Worm (Caenorhabditis elegans) whole organism, midembryonic: Measurements from ENCODE around the gene sri-48.
"Not testable (repeated sequence)": the region's sequence is repeated elsewhere in the genome, so short reads cannot be mapped to it uniquely, and the experiment has no call there.

Source experiments
- T22C8.4 ChIP-seq: fragments of 200-800 bp; sonication (Bioruptor generic); IDR thresholded peaks from 2 replicates; pipeline ENCODE4 v1.3.6; 2022; ENCODE audit warnings: missing genetic modification characterization, missing compliant biosample characterization
- cog-1 ChIP-seq: sonication (generic microtip); optimal IDR thresholded peaks from 2 replicates; lab custom pipeline; 2016; ENCODE audit warnings: missing genetic modification characterization, missing compliant biosample characterization
- flt-1 ChIP-seq: fragments of 200-800 bp; sonication (Bioruptor generic); IDR thresholded peaks from 2 replicates; pipeline ENCODE4 v1.3.6; 2022; ENCODE audit warnings: missing genetic modification characterization, missing compliant biosample characterization
- klf-2 ChIP-seq: fragments of 200-800 bp; sonication (Bioruptor generic); conservative IDR thresholded peaks from 2 replicates; pipeline ENCODE4 v1.3.6; 2022; ENCODE audit warnings: missing genetic modification reagents, missing genetic modification characterization, missing compliant biosample characterization
- med-1 ChIP-seq: sonication (generic microtip); optimal IDR thresholded peaks from 2 replicates; lab custom pipeline; 2017; ENCODE audit warnings: missing genetic modification characterization, mild to moderate bottlenecking, missing compliant biosample characterization, antibody characterized with exemption, missing genetic modification reagents; ENCODE audit not compliant: insufficient read depth
- ref-1 ChIP-seq: fragments of 200-800 bp; sonication (Bioruptor generic); conservative IDR thresholded peaks from 2 replicates; pipeline ENCODE4 v1.3.6; 2022; ENCODE audit warnings: missing genetic modification reagents, missing genetic modification characterization, missing compliant biosample characterization
- tab-1 ChIP-seq: fragments of 200-800 bp; sonication (Bioruptor generic); IDR thresholded peaks from 2 replicates; pipeline ENCODE4 v1.3.6; 2022; ENCODE audit warnings: missing genetic modification characterization, missing compliant biosample characterization
- ztf-23 ChIP-seq: fragments of 200-800 bp; sonication (Bioruptor generic); IDR thresholded peaks from 2 replicates; pipeline ENCODE4 v1.3.6; 2022; ENCODE audit warnings: missing genetic modification reagents, missing genetic modification characterization, missing compliant biosample characterization
- ztf-29 ChIP-seq: fragments of 200-800 bp; sonication (Bioruptor generic); IDR thresholded peaks from 2 replicates; pipeline ENCODE4 v1.3.6; 2022; ENCODE audit warnings: missing genetic modification reagents, missing genetic modification characterization, missing compliant biosample characterization

sri-48 gene

ce11 chrII:3215762-3216161 lies 14.6 kb upstream of the sri-48 start, which contains the start of gene ZC239.3:
ZC239.3 (plus strand) TSS chrII:3216062.
- TF ChIP-seq ref-1 (GFP tag; lab: Robert Waterston, UW); flt-1 (GFP tag; lab: Robert Waterston, UW); tab-1: not testable (repeated sequence)

ce11 chrII:3213898-3214297 lies 12.8 kb upstream of the sri-48 start, which contains the start of gene ZC239.4:
ZC239.4 (plus strand) TSS chrII:3214198.
- TF ChIP-seq tab-1 (no peak), ztf-23 (GFP tag; lab: Robert Waterston, UW) (no peak), klf-2 (GFP tag; lab: Robert Waterston, UW) (no peak), ztf-29 (no peak), cog-1 (tag; lab: Kevin White, UChicago) (no peak), ref-1 (GFP tag; lab: Robert Waterston, UW) (no peak), T22C8.4 (GFP tag; lab: Robert Waterston, UW) (no peak), med-1 (GFP tag; lab: Kevin White, UChicago) (no peak), flt-1 (GFP tag; lab: Robert Waterston, UW) (no peak)

ce11 chrII:3210365-3210764 lies 9.2 kb upstream of the sri-48 start, which contains the start of gene ZC239.5:
ZC239.5 (plus strand) TSS chrII:3210665.
- TF ChIP-seq flt-1 (GFP tag; lab: Robert Waterston, UW) (no peak), T22C8.4 (GFP tag; lab: Robert Waterston, UW) (no peak), cog-1 (tag; lab: Kevin White, UChicago) (no peak), ref-1 (GFP tag; lab: Robert Waterston, UW) (no peak), ztf-23 (GFP tag; lab: Robert Waterston, UW) (no peak), tab-1 (no peak), klf-2 (GFP tag; lab: Robert Waterston, UW) (no peak), ztf-29 (no peak), med-1 (GFP tag; lab: Kevin White, UChicago) (no peak)

- no peak for TF ChIP-seq med-1 (GFP tag; lab: Kevin White, UChicago)
Observed at ce11 chrII:3209251-3209650, 8.1 kb upstream of the sri-48 start, which contains the start of gene ZC239.6. ZC239.6 (plus strand) TSS chrII:3209631.

ce11 chrII:3208679-3209078 lies 7.5 kb upstream of the sri-48 start, which contains the start of gene sdz-35:
sdz-35 (minus strand) TSS chrII:3208779.
- TF ChIP-seq ref-1 (GFP tag; lab: Robert Waterston, UW): no peak
- TF ChIP-seq T22C8.4 (GFP tag; lab: Robert Waterston, UW): no peak
- TF ChIP-seq med-1 (GFP tag; lab: Kevin White, UChicago): no peak
- no peak for TF ChIP-seq flt-1 (GFP tag; lab: Robert Waterston, UW)
- no peak for TF ChIP-seq tab-1
- TF ChIP-seq cog-1 (tag; lab: Kevin White, UChicago): no peak
- no peak for TF ChIP-seq ztf-29

ce11 chrII:3206423-3206989 lies 5.4 kb upstream of the sri-48 start, which contains the start of the genes ZC239.20 and ZC239.21:
ZC239.20 (minus strand) TSS chrII:3206523.
ZC239.21 (plus strand) TSS chrII:3206939.
- TF ChIP-seq T22C8.4 (GFP tag; lab: Robert Waterston, UW): no peak
- TF ChIP-seq ref-1 (GFP tag; lab: Robert Waterston, UW): no peak
- no peak for TF ChIP-seq flt-1 (GFP tag; lab: Robert Waterston, UW)
- TF ChIP-seq cog-1 (tag; lab: Kevin White, UChicago): no peak
- TF ChIP-seq ztf-23 (GFP tag; lab: Robert Waterston, UW): no peak
- no peak for TF ChIP-seq tab-1
- TF ChIP-seq med-1 (GFP tag; lab: Kevin White, UChicago): no peak
- TF ChIP-seq ztf-29: no peak

ce11 chrII:3203415-3203814 lies 2.3 kb upstream of the sri-48 start, which contains the start of gene sri-50:
sri-50 (plus strand) TSS chrII:3203715.
- TF ChIP-seq cog-1 (tag; lab: Kevin White, UChicago) (no peak), med-1 (GFP tag; lab: Kevin White, UChicago) (no peak), tab-1 (no peak), flt-1 (GFP tag; lab: Robert Waterston, UW) (no peak), T22C8.4 (GFP tag; lab: Robert Waterston, UW) (no peak), ztf-29 (no peak), klf-2 (GFP tag; lab: Robert Waterston, UW) (no peak)

ce11 chrII:3202519-3202918 lies 1.4 kb upstream of the sri-48 start, which contains the start of gene sri-53:
sri-53 (minus strand) TSS chrII:3202619.
- TF ChIP-seq med-1 (GFP tag; lab: Kevin White, UChicago) (no peak), T22C8.4 (GFP tag; lab: Robert Waterston, UW) (no peak), klf-2 (GFP tag; lab: Robert Waterston, UW) (no peak), ztf-29 (no peak), ztf-23 (GFP tag; lab: Robert Waterston, UW) (no peak), flt-1 (GFP tag; lab: Robert Waterston, UW) (no peak), ref-1 (GFP tag; lab: Robert Waterston, UW) (no peak), cog-1 (tag; lab: Kevin White, UChicago) (no peak)

ce11 chrII:3198998-3199397 lies 2.1 kb downstream of the sri-48 start, which contains the start of gene sri-51:
sri-51 (minus strand) TSS chrII:3199098.
- no peak for TF ChIP-seq ztf-29
- TF ChIP-seq cog-1 (tag; lab: Kevin White, UChicago): no peak
- TF ChIP-seq tab-1: no peak
- TF ChIP-seq T22C8.4 (GFP tag; lab: Robert Waterston, UW): no peak
- TF ChIP-seq ztf-23 (GFP tag; lab: Robert Waterston, UW): no peak
- no peak for TF ChIP-seq flt-1 (GFP tag; lab: Robert Waterston, UW)
- no peak for TF ChIP-seq med-1 (GFP tag; lab: Kevin White, UChicago)
- no peak for TF ChIP-seq ref-1 (GFP tag; lab: Robert Waterston, UW)
- no peak for TF ChIP-seq klf-2 (GFP tag; lab: Robert Waterston, UW)
